Fruit fly (Drosophila melanogaster) whole organism, wandering third instar larva: ENCODE results near the gene Zasp67.

Experiments
- CG9705 ChIP-seq: fragments of 200-800 bp; sonication (Bioruptor generic); optimal IDR thresholded peaks from 2 replicates; lab custom pipeline; 2018; ENCODE audit warnings: missing biosample characterization, mild to moderate bottlenecking, missing genetic modification characterization
- CrebA ChIP-seq: fragments of 200-800 bp; sonication (Bioruptor generic); optimal IDR thresholded peaks from 2 replicates; lab custom pipeline; 2016; ENCODE audit warnings: missing biosample characterization, mild to moderate bottlenecking, missing genetic modification characterization, borderline replicate concordance
- Dfd ChIP-seq: fragments of >200 bp; optimal IDR thresholded peaks from 2 replicates; lab custom pipeline; 2017; ENCODE audit warnings: missing biosample characterization, missing genetic modification characterization
- Dif ChIP-seq: fragments of 200-275, 200-300 bp; sonication (Bioruptor generic); optimal IDR thresholded peaks from 2 replicates; lab custom pipeline; 2018; ENCODE audit warnings: missing biosample characterization, missing genetic modification characterization; ENCODE audit not compliant: partially characterized antibody
- GATAd ChIP-seq: sonication (Bioruptor generic); optimal IDR thresholded peaks from 2 replicates; lab custom pipeline; 2016; ENCODE audit warnings: missing biosample characterization, missing genetic modification characterization
- HLH106 ChIP-seq: fragments of 200-800 bp; optimal IDR thresholded peaks from 3 replicates; lab custom pipeline; 2019; ENCODE audit warnings: missing biosample characterization, mild to moderate bottlenecking, missing genetic modification characterization, moderate library complexity
- Hnf4 ChIP-seq: fragments of 200-800 bp; sonication (Bioruptor generic); optimal IDR thresholded peaks from 2 replicates; lab custom pipeline; 2016; ENCODE audit warnings: missing biosample characterization, mild to moderate bottlenecking, missing genetic modification characterization
- Hr78 ChIP-seq: fragments of >200 bp; optimal IDR thresholded peaks from 2 replicates; lab custom pipeline; 2017; ENCODE audit warnings: missing biosample characterization, missing genetic modification characterization
- Hr83 ChIP-seq: fragments of 200-300 bp; sonication (Bioruptor generic); optimal IDR thresholded peaks from 2 replicates; lab custom pipeline; 2016; ENCODE audit warnings: missing biosample characterization, mild to moderate bottlenecking, missing genetic modification characterization, moderate library complexity; ENCODE audit not compliant: poor library complexity, severe bottlenecking
- Jra ChIP-seq: sonication (Bioruptor generic); optimal IDR thresholded peaks from 2 replicates; lab custom pipeline; 2016; ENCODE audit warnings: missing biosample characterization, missing genetic modification characterization
- Mio ChIP-seq: sonication (Bioruptor generic); optimal IDR thresholded peaks from 2 replicates; lab custom pipeline; 2016; ENCODE audit warnings: missing biosample characterization, missing genetic modification characterization
- Myc ChIP-seq: fragments of >200 bp; optimal IDR thresholded peaks from 2 replicates; lab custom pipeline; 2017
- OdsH ChIP-seq: fragments of 200-800 bp; sonication (Bioruptor generic); optimal IDR thresholded peaks from 2 replicates; lab custom pipeline; 2016; ENCODE audit warnings: missing biosample characterization, mild to moderate bottlenecking, missing genetic modification characterization
- Rel ChIP-seq, 2 experiments: fragments of 200-800 bp; sonication (Bioruptor generic) in 1 of 2; optimal IDR thresholded peaks; 2 replicates in 1 of 2; 3 replicates in 1 of 2; lab custom pipeline; 2016 to 2019; ENCODE audit warnings: mild to moderate bottlenecking in 2 of 2, missing biosample characterization in 2 of 2, missing genetic modification characterization in 2 of 2, moderate library complexity in 1 of 2
- Sp1 ChIP-seq: fragments of 200-800 bp; sonication (Bioruptor generic); optimal IDR thresholded peaks from 3 replicates; lab custom pipeline; 2019; ENCODE audit warnings: missing biosample characterization, mild to moderate bottlenecking, missing genetic modification characterization, moderate library complexity
- br ChIP-seq: fragments of 200-800 bp; sonication (Bioruptor generic); optimal IDR thresholded peaks from 2 replicates; lab custom pipeline; 2016; ENCODE audit warnings: missing biosample characterization, missing genetic modification characterization
- dl ChIP-seq, 2 experiments: fragments of 175-275, 200-275 bp in 1 of 2; fragments of 200-275 bp in 1 of 2; sonication (Bioruptor generic); optimal IDR thresholded peaks; lab custom pipeline; 2018; ENCODE audit warnings: mild to moderate bottlenecking in 2 of 2, missing biosample characterization in 2 of 2, missing genetic modification characterization in 2 of 2, moderate library complexity in 2 of 2; ENCODE audit not compliant: partially characterized antibody in 2 of 2, insufficient read depth in 1 of 2
- dmrt93B ChIP-seq: fragments of 200-800 bp; sonication (Bioruptor generic); optimal IDR thresholded peaks from 2 replicates; lab custom pipeline; 2018; ENCODE audit warnings: missing biosample characterization, mild to moderate bottlenecking, missing genetic modification characterization
- ey ChIP-seq: fragments of 200-800 bp; sonication (Bioruptor generic); optimal IDR thresholded peaks from 2 replicates; lab custom pipeline; 2016; ENCODE audit warnings: missing biosample characterization, missing genetic modification characterization
- foxo ChIP-seq, 2 experiments: fragments of 200-800 bp; sonication (Bioruptor generic); optimal IDR thresholded peaks; 2 replicates in 1 of 2; 3 replicates in 1 of 2; lab custom pipeline; 2016 to 2017; ENCODE audit warnings: missing biosample characterization in 2 of 2, missing genetic modification characterization in 2 of 2
- fru ChIP-seq: fragments of 200-800 bp; sonication (Bioruptor generic); optimal IDR thresholded peaks from 3 replicates; lab custom pipeline; 2016; ENCODE audit warnings: missing biosample characterization, mild to moderate bottlenecking, missing genetic modification characterization
- h ChIP-seq: fragments of 200-800 bp; sonication (Bioruptor generic); optimal IDR thresholded peaks from 3 replicates; lab custom pipeline; 2016; ENCODE audit warnings: missing biosample characterization, mild to moderate bottlenecking, missing genetic modification characterization
- jim ChIP-seq: fragments of 175-275, 200-325 bp; sonication (Bioruptor generic); optimal IDR thresholded peaks from 2 replicates; lab custom pipeline; 2016; ENCODE audit warnings: missing biosample characterization, mild to moderate bottlenecking, missing genetic modification characterization
- lola ChIP-seq: fragments of >200 bp; optimal IDR thresholded peaks from 2 replicates; lab custom pipeline; 2017; ENCODE audit warnings: missing biosample characterization, missing genetic modification characterization
- psq ChIP-seq: fragments of 200-800 bp; sonication (Bioruptor generic); optimal IDR thresholded peaks from 3 replicates; lab custom pipeline; 2017; ENCODE audit warnings: missing biosample characterization, mild to moderate bottlenecking, missing genetic modification characterization, moderate library complexity
- rgr ChIP-seq: fragments of 200-800 bp; sonication (Bioruptor generic); optimal IDR thresholded peaks from 3 replicates; lab custom pipeline; 2016; ENCODE audit warnings: missing biosample characterization, mild to moderate bottlenecking, missing genetic modification characterization
- sage ChIP-seq: fragments of 200-800 bp; sonication (Bioruptor generic); optimal IDR thresholded peaks from 2 replicates; lab custom pipeline; 2016; ENCODE audit warnings: missing biosample characterization, mild to moderate bottlenecking, missing genetic modification characterization
- sv ChIP-seq: fragments of 200-800 bp; sonication (Bioruptor generic); optimal IDR thresholded peaks from 3 replicates; lab custom pipeline; 2016; ENCODE audit warnings: missing biosample characterization, missing genetic modification characterization
- tai ChIP-seq: sonication (Bioruptor generic); optimal IDR thresholded peaks from 2 replicates; lab custom pipeline; 2016; ENCODE audit warnings: missing biosample characterization, missing genetic modification characterization
- woc ChIP-seq: sonication (Bioruptor generic); optimal IDR thresholded peaks from 2 replicates; lab custom pipeline; 2016; ENCODE audit warnings: missing biosample characterization, mild to moderate bottlenecking, missing genetic modification characterization

The Zasp67 gene

dm6 chr3L:9775728-9776127 lies 21.8 kb downstream of the Zasp67 start:
- no peak for TF ChIP-seq br (GFP tag; lab: Kevin White, UChicago)
- no peak for TF ChIP-seq lola (GFP tag; lab: Kevin White, UChicago)
- peak; percentile 13 for TF ChIP-seq Dfd (GFP tag; lab: Kevin White, UChicago)
- no peak for TF ChIP-seq Jra (GFP tag; lab: Kevin White, UChicago)

DNA sequence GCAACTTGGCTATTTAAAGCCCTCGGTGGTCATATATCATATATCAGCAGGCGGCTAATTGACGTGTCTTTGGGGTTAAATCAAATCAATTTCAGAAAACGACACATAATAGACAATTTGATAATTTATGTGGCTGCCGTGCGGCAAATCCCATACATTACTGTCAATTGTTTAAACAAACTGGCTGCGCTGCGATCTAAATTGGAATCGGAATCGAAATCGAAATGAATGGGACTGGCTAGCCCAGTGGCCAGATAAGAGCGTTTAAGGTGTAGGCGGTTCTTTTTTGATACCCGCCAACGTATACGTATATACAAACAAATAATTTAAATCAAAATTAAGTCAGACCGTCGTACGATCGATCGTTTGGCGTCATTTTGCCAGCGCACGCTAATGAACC lies 29.1 kb downstream of the Zasp67 start:
- TF ChIP-seq Jra (GFP tag; lab: Kevin White, UChicago) (no peak), OdsH (no peak), CG9705 (GFP tag; lab: Kevin White, UChicago) (no peak)

DNA sequence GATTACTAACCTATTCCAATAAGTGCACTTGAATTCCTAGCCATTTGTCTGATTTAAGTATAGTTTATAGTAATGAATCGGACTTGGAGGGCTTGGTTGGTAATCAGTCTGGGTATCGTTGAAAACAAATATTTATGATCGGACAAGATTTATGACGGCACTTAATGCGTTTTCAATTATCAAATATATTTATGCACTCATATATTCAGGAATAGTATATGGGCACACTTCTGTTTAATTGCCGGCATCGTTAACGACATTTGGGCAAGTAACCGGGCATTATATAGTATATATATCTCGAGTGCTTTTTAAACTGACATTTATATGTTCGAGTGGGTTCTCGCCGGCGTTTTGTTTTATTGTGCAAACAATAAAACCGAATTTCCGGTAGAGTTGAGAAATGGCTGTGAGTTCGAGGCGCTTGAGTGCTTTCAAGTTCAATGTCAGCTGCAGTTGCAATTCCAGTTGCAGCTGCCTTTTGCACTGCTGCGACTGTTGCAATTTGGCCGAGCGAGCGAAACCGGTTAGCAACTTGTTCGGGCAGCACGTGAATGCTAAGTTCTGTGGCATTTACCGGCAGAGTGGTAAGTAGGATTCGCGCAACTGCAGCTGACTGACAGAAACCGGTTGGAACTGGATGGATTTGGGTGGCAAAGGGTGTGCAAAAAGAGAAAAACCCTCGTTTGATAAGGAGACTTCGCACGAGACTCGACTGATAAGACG lies 29.7 kb downstream of the Zasp67 start:
- TF ChIP-seq Dif (GFP tag; lab: Kevin White, UChicago) (peak; percentile 23), dl (GFP tag; optimal IDR thresholded peaks at IDR 0.05; lab: Kevin White, UChicago; ENCODE audit: insufficient read depth in 1 of 2, partially characterized antibody in 2 of 2) (peak in 1 of 2 experiments; percentile 5), Mio (GFP tag; lab: Kevin White, UChicago) (no peak)

DNA sequence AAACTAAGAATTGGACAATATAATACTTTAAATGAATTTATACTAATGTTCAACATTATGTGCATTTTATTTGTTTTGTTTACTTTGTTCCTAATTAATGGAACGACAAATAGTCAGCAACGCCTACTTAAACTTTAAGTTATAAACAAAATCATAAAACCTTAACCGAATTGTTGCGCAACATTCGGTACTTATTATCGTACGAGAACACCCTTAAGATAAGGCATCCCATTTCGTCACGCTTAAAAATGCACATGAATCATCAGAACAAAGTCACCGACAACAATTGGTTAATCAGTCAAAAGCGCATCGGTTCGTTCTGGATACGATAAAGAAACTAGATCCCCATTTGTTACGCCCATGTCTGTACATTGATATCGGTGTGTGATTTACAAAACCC lies 31.1 kb downstream of the Zasp67 start:
- TF ChIP-seq Rel (GFP tag; optimal IDR thresholded peaks at IDR 0.05; lab: Kevin White, UChicago) (no peak), Rel (tag; optimal IDR thresholded peaks at IDR 0.05; lab: Kevin White, UChicago) (peak; percentile 76), jim (GFP tag; lab: Kevin White, UChicago) (no peak)

dm6 chr3L:9765710-9766005 lies 31.8 kb downstream of the Zasp67 start:
- TF ChIP-seq sv (GFP tag; lab: Kevin White, UChicago): no peak
- TF ChIP-seq tai (GFP tag; lab: Kevin White, UChicago): no peak
- TF ChIP-seq sage (GFP tag; lab: Kevin White, UChicago): no peak
- TF ChIP-seq fru: no peak
- no peak for TF ChIP-seq woc (GFP tag; lab: Kevin White, UChicago)
- TF ChIP-seq Hr83 (GFP tag; lab: Kevin White, UChicago): no peak
- no peak for TF ChIP-seq Hnf4 (GFP tag; lab: Kevin White, UChicago)
- no peak for TF ChIP-seq Dfd (GFP tag; lab: Kevin White, UChicago)
- no peak for TF ChIP-seq rgr (GFP tag; lab: Kevin White, UChicago)
- no peak for TF ChIP-seq foxo (GFP tag; optimal IDR thresholded peaks at IDR 0.05; lab: Kevin White, UChicago)
- no peak for TF ChIP-seq dmrt93B (GFP tag; lab: Kevin White, UChicago)

DNA sequence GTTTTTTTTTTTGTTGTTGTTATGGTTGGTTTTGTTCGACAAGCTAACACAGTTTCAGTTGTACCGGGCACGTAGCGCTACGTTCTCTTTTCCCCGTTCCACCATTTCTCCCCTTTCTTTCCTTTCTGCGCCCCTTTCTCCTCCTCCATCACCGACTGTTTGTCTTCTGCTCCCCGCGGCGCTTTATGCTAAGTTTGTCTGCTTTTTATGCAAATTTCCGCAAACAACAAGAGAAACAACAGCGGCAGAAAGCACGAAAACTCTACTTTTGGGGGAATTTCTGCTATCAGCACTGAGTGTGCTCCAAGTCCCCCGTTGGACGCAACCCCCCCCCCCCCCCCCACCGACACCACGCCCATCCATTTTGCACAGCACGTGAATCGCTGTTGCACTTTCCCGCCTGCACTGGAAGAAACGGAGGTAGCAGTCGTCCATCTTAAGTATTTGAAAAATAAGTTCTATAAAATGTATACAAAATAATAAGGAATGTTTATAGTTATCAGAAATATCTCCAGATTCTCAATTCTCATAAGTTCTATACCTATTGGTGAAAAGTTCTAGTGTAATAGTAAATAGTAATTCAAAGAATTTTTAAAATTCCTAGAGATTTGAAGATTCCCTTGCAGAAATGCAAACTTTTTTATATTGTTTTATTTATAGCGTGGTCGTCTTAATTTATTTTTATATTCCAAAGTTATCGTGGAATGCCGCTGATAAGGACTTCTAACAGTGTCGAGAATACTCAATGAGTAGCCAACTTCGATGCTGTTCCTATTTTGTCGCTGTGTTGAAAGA lies 32.4 kb downstream of the Zasp67 start:
- TF ChIP-seq Hr78 (GFP tag; lab: Kevin White, UChicago) (no peak), Sp1 (GFP tag; lab: Kevin White, UChicago) (peak; percentile 25), HLH106 (tag; lab: Kevin White, UChicago) (peak; percentile 18), tai (GFP tag; lab: Kevin White, UChicago) (no peak), CG9705 (GFP tag; lab: Kevin White, UChicago) (no peak), OdsH (peak; percentile 17), rgr (GFP tag; lab: Kevin White, UChicago) (no peak), lola (GFP tag; lab: Kevin White, UChicago) (no peak), GATAd (no peak), dl (GFP tag; optimal IDR thresholded peaks at IDR 0.05; lab: Kevin White, UChicago; ENCODE audit: insufficient read depth in 1 of 2, partially characterized antibody in 2 of 2) (no peak), psq (peak; percentile 57), Mio (GFP tag; lab: Kevin White, UChicago) (no peak), Jra (GFP tag; lab: Kevin White, UChicago) (no peak), ey (GFP tag; lab: Kevin White, UChicago) (peak; percentile 1), sage (GFP tag; lab: Kevin White, UChicago) (no peak), Rel (GFP tag; optimal IDR thresholded peaks at IDR 0.05; lab: Kevin White, UChicago) (no peak), Rel (tag; optimal IDR thresholded peaks at IDR 0.05; lab: Kevin White, UChicago) (peak; percentile 73), Dfd (GFP tag; lab: Kevin White, UChicago) (no peak), Myc (lab: Kevin White, UChicago) (no peak), fru (peak; percentile 17), CrebA (GFP tag; lab: Kevin White, UChicago) (no peak), dmrt93B (GFP tag; lab: Kevin White, UChicago) (peak; percentile 24), h (peak; percentile 30)
